Worm (Caenorhabditis elegans) whole organism, L4 larva: Measurements from ENCODE around the gene C55A6.12.

ENCODE experiments used
- ceh-44 ChIP-seq: fragments of 200-800 bp; sonication (Bioruptor generic); IDR thresholded peaks from 2 replicates; pipeline ENCODE4 v1.3.6; 2022; ENCODE audit warnings: missing genetic modification reagents, missing genetic modification characterization, missing compliant biosample characterization
- daf-12 ChIP-seq: fragments of 150-350 bp; optimal IDR thresholded peaks from 2 replicates; lab custom pipeline; 2014; ENCODE audit warnings: missing biosample characterization, missing genetic modification reagents, missing genetic modification characterization
- lsy-2 ChIP-seq, 2 experiments: fragments of 150-350 bp in 1 of 2; sonication (generic microtip) in 1 of 2; optimal IDR thresholded peaks; 2 replicates each; lab custom pipeline; 2014 to 2017; ENCODE audit warnings: missing biosample characterization in 2 of 2, missing genetic modification characterization in 2 of 2
- nhr-237 ChIP-seq: sonication (generic microtip); optimal IDR thresholded peaks from 2 replicates; lab custom pipeline; 2017; ENCODE audit warnings: missing biosample characterization, missing genetic modification characterization
- spr-1 ChIP-seq: sonication (generic microtip); optimal IDR thresholded peaks from 2 replicates; lab custom pipeline; 2016; ENCODE audit warnings: mild to moderate bottlenecking, missing genetic modification characterization, missing compliant biosample characterization

- TF ChIP-seq nhr-237 (tag; lab: Kevin White, UChicago), result no peak
- TF ChIP-seq ceh-44, result no peak
- no peak for TF ChIP-seq spr-1 (tag; lab: Kevin White, UChicago)
- no peak for TF ChIP-seq lsy-2 (tag; optimal IDR thresholded peaks at IDR 0.05; lab: Kevin White, UChicago)
- no peak for TF ChIP-seq daf-12 (tag; lab: Kevin White, UChicago)
Measured at ce11 chrV:11462963-11463453, 39.9 kb downstream of the C55A6.12 start, which contains the start of gene zipt-16.
